Worm (Caenorhabditis elegans): Measurements from ENCODE around the gene sdz-32.

- TF ChIP-seq dao-5 (tag; optimal IDR thresholded peaks at IDR 0.05) (no peak), W03F9.2 (tag; optimal IDR thresholded peaks at IDR 0.05) (no peak)
Measured at ce11 chrII:3524097-3524496, 50.3 kb downstream of the sdz-32 start, which contains the start of gene col-72.

Data from whole organism, L4/young adult.